Worm (Caenorhabditis elegans): ENCODE measurements around the gene F14H3.12.

Gene F14H3.12

ce11 chrV:16071167-16071566 is 4.0 kb downstream of the F14H3.12 start, which contains the start of gene nhr-176:
Gene nhr-176 (plus strand): TSS chrV:16071325.
- TF ChIP-seq fos-1 (tag; optimal IDR thresholded peaks at IDR 0.05) (peak; percentile 9), lin-11 (tag; optimal IDR thresholded peaks at IDR 0.05) (no peak), nhr-10 (tag; optimal IDR thresholded peaks at IDR 0.05) (no peak)

- TF ChIP-seq blmp-1 (tag; optimal IDR thresholded peaks at IDR 0.05; ENCODE audit: insufficient read depth), result no peak
- TF ChIP-seq ztf-11 (tag; optimal IDR thresholded peaks at IDR 0.05), result no peak
- TF ChIP-seq lin-11 (tag; optimal IDR thresholded peaks at IDR 0.05), result no peak
- no peak for TF ChIP-seq nhr-12 (tag; optimal IDR thresholded peaks at IDR 0.05)
- TF ChIP-seq ama-1 (optimal IDR thresholded peaks at IDR 0.05), result no peak
- no peak for TF ChIP-seq mbf-1 (tag; optimal IDR thresholded peaks at IDR 0.05)
- TF ChIP-seq nhr-77 (tag; optimal IDR thresholded peaks at IDR 0.05), result no peak
- TF ChIP-seq Y55F3AM.14 (GFP tag; optimal IDR thresholded peaks at IDR 0.05), result no peak
- TF ChIP-seq ztf-1 (GFP tag; conservative IDR thresholded peaks at IDR 0.05), result no peak
- TF ChIP-seq skn-1 (tag; optimal IDR thresholded peaks at IDR 0.05), result no peak
- no peak for TF ChIP-seq unc-55 (GFP tag; optimal IDR thresholded peaks at IDR 0.05)
- TF ChIP-seq ZK546.5 (tag; optimal IDR thresholded peaks at IDR 0.05), result no peak
- no peak for TF ChIP-seq sma-9 (GFP tag; optimal IDR thresholded peaks at IDR 0.05)
- no peak for TF ChIP-seq sma-9 (tag; optimal IDR thresholded peaks at IDR 0.05)
- no peak for TF ChIP-seq elt-1 (tag; optimal IDR thresholded peaks at IDR 0.05)
- no peak for TF ChIP-seq lsy-2 (tag; optimal IDR thresholded peaks at IDR 0.05)
- no peak for TF ChIP-seq sem-4 (tag; optimal IDR thresholded peaks at IDR 0.05)
- TF ChIP-seq egl-27 (tag; optimal IDR thresholded peaks at IDR 0.05), result no peak
- TF ChIP-seq ceh-16 (tag; optimal IDR thresholded peaks at IDR 0.05), result no peak
- no peak for TF ChIP-seq nhr-129 (tag; optimal IDR thresholded peaks at IDR 0.05)
Observed at ce11 chrV:16068938-16069337, 6.2 kb downstream of the F14H3.12 start, which contains the start of gene cyp-35D1. Gene cyp-35D1 (plus strand): TSS chrV:16069238.

- TF ChIP-seq ztf-1 (GFP tag; conservative IDR thresholded peaks at IDR 0.05) (no peak), lin-39 (tag; optimal IDR thresholded peaks at IDR 0.05) (no peak), elt-3 (tag; optimal IDR thresholded peaks at IDR 0.05) (no peak), nhr-129 (tag; optimal IDR thresholded peaks at IDR 0.05) (no peak), ceh-82 (tag; optimal IDR thresholded peaks at IDR 0.05) (no peak), nhr-77 (tag; optimal IDR thresholded peaks at IDR 0.05) (no peak), alr-1 (tag; optimal IDR thresholded peaks at IDR 0.05) (no peak), nhr-11 (tag; optimal IDR thresholded peaks at IDR 0.05) (no peak), skn-1 (tag; optimal IDR thresholded peaks at IDR 0.05) (no peak), snpc-4 (tag; optimal IDR thresholded peaks at IDR 0.05) (no peak), dmd-4 (tag; optimal IDR thresholded peaks at IDR 0.05) (no peak), nhr-12 (tag; optimal IDR thresholded peaks at IDR 0.05) (no peak), lsy-2 (tag; optimal IDR thresholded peaks at IDR 0.05) (no peak), unc-62 (GFP tag; optimal IDR thresholded peaks at IDR 0.05) (no peak), lin-13 (GFP tag; optimal IDR thresholded peaks at IDR 0.05) (no peak), ztf-11 (tag; optimal IDR thresholded peaks at IDR 0.05) (no peak)
Observed at ce11 chrV:16062788-16063187, 12.3 kb downstream of the F14H3.12 start, which contains the start of gene F14H3.14. Gene F14H3.14 (minus strand): TSS chrV:16062888.

- no peak for TF ChIP-seq F13H6.1 (tag; optimal IDR thresholded peaks at IDR 0.05)
- TF ChIP-seq nhr-25 (tag; optimal IDR thresholded peaks at IDR 0.05), result no peak
- no peak for TF ChIP-seq ceh-82 (tag; optimal IDR thresholded peaks at IDR 0.05)
- no peak for TF ChIP-seq lin-13 (GFP tag; optimal IDR thresholded peaks at IDR 0.05)
- TF ChIP-seq nhr-23 (tag; optimal IDR thresholded peaks at IDR 0.05), result no peak
- TF ChIP-seq aly-2 (tag; optimal IDR thresholded peaks at IDR 0.05), result no peak
- no peak for TF ChIP-seq sma-3 (GFP tag; optimal IDR thresholded peaks at IDR 0.05)
- TF ChIP-seq gmeb-1 (tag; optimal IDR thresholded peaks at IDR 0.05), result no peak
- no peak for TF ChIP-seq unc-39 (tag; optimal IDR thresholded peaks at IDR 0.05)
- no peak for TF ChIP-seq elt-1 (tag; optimal IDR thresholded peaks at IDR 0.05)
- TF ChIP-seq crh-2 (tag; optimal IDR thresholded peaks at IDR 0.05), result no peak
Observed at ce11 chrV:16061993-16062392, 13.1 kb downstream of the F14H3.12 start, which contains the start of gene fbxa-100. Gene fbxa-100 (minus strand): TSS chrV:16062093.

Measured in whole organism, L2 larva.